Fruit fly (Drosophila melanogaster) whole organism, prepupa: ENCODE measurements around the gene Dad1.

Experiments used
- CG10631 ChIP-seq: fragments of 200-800 bp; sonication (Bioruptor generic); optimal IDR thresholded peaks from 2 replicates; lab custom pipeline; 2016; ENCODE audit warnings: missing biosample characterization, missing genetic modification characterization
- CG10669 ChIP-seq: fragments of 200-800 bp; sonication (Bioruptor generic); optimal IDR thresholded peaks from 3 replicates; lab custom pipeline; 2018; ENCODE audit warnings: missing biosample characterization, mild to moderate bottlenecking, missing genetic modification characterization, moderate library complexity
- CG11294 ChIP-seq: fragments of 200-800 bp; sonication (Bioruptor generic); IDR thresholded peaks from 2 replicates; pipeline ENCODE4 v1.3.6; 2022; ENCODE audit warnings: missing biosample characterization, missing genetic modification characterization
- CG11902 ChIP-seq: fragments of 200-800 bp; sonication (Bioruptor generic); optimal IDR thresholded peaks from 3 replicates; lab custom pipeline; 2016; ENCODE audit warnings: missing biosample characterization, missing genetic modification characterization
- CG15336 ChIP-seq: fragments of 200-800 bp; sonication (Bioruptor generic); IDR thresholded peaks from 2 replicates; pipeline ENCODE4 v1.3.6; 2022; ENCODE audit warnings: missing biosample characterization, missing genetic modification characterization
- CG1621 ChIP-seq: fragments of 200-800 bp; sonication (Bioruptor generic); optimal IDR thresholded peaks from 3 replicates; lab custom pipeline; 2018; ENCODE audit warnings: missing biosample characterization, mild to moderate bottlenecking, missing genetic modification characterization
- CG16779 ChIP-seq: fragments of 200-800 bp; sonication (Bioruptor generic); optimal IDR thresholded peaks from 3 replicates; lab custom pipeline; 2017; ENCODE audit warnings: missing biosample characterization, mild to moderate bottlenecking, missing genetic modification characterization
- CG3032 ChIP-seq: fragments of 200-800 bp; optimal IDR thresholded peaks from 2 replicates; lab custom pipeline; 2019; ENCODE audit warnings: missing biosample characterization, mild to moderate bottlenecking, missing genetic modification characterization, moderate library complexity
- CG32006 ChIP-seq: fragments of 200-800 bp; sonication (Bioruptor generic); optimal IDR thresholded peaks from 3 replicates; lab custom pipeline; 2017; ENCODE audit warnings: missing biosample characterization, mild to moderate bottlenecking, missing genetic modification characterization
- CG34406 ChIP-seq: fragments of 200-800 bp; sonication (Bioruptor generic); optimal IDR thresholded peaks from 3 replicates; lab custom pipeline; 2016; ENCODE audit warnings: missing biosample characterization, missing genetic modification characterization
- CG3919 ChIP-seq: fragments of 200-800 bp; sonication (Bioruptor generic); optimal IDR thresholded peaks from 3 replicates; lab custom pipeline; 2016; ENCODE audit warnings: missing biosample characterization, missing genetic modification characterization
- CG4318 ChIP-seq: fragments of 200-800 bp; sonication (Bioruptor generic); optimal IDR thresholded peaks from 3 replicates; lab custom pipeline; 2017; ENCODE audit warnings: missing biosample characterization, mild to moderate bottlenecking, missing genetic modification characterization
- CG6163 ChIP-seq: fragments of 200-800 bp; sonication (Bioruptor generic); IDR thresholded peaks from 3 replicates; pipeline ENCODE4 v1.3.6; 2022; ENCODE audit warnings: missing biosample characterization, missing genetic modification characterization
- CG6792 ChIP-seq: fragments of 200-800 bp; sonication (Bioruptor generic); optimal IDR thresholded peaks from 3 replicates; lab custom pipeline; 2016; ENCODE audit warnings: missing biosample characterization, missing genetic modification characterization
- CG6808 ChIP-seq: fragments of 200-800 bp; sonication (Bioruptor generic); optimal IDR thresholded peaks from 3 replicates; lab custom pipeline; 2017; ENCODE audit warnings: missing biosample characterization, missing genetic modification characterization, mild to moderate bottlenecking, moderate library complexity, missing genetic modification reagents
- CG6854 ChIP-seq: fragments of 200-800 bp; sonication (Bioruptor generic); optimal IDR thresholded peaks from 2 replicates; lab custom pipeline; 2017; ENCODE audit warnings: missing biosample characterization, mild to moderate bottlenecking, missing genetic modification characterization
- CG8119 ChIP-seq: fragments of 200-800 bp; sonication (Bioruptor generic); IDR thresholded peaks from 3 replicates; pipeline ENCODE4 v1.3.6; 2022; ENCODE audit warnings: missing biosample characterization, missing genetic modification characterization
- CG8319 ChIP-seq: fragments of 200-800 bp; sonication (Bioruptor generic); optimal IDR thresholded peaks from 3 replicates; lab custom pipeline; 2016; ENCODE audit warnings: missing biosample characterization, missing genetic modification characterization
- CG8632 ChIP-seq: fragments of 200-800 bp; sonication (Bioruptor generic); optimal IDR thresholded peaks from 3 replicates; lab custom pipeline; 2016; ENCODE audit warnings: missing biosample characterization, missing genetic modification characterization
- CG9139 ChIP-seq: fragments of 200-800 bp; sonication (Bioruptor generic); optimal IDR thresholded peaks from 3 replicates; lab custom pipeline; 2017; ENCODE audit warnings: missing biosample characterization, mild to moderate bottlenecking, missing genetic modification characterization
- Eip75B ChIP-seq: fragments of 200-800 bp; sonication (Bioruptor generic); optimal IDR thresholded peaks from 3 replicates; lab custom pipeline; 2016; ENCODE audit warnings: missing biosample characterization, missing genetic modification characterization
- Eip93F ChIP-seq: fragments of 200-800 bp; sonication (Bioruptor generic); optimal IDR thresholded peaks from 2 replicates; lab custom pipeline; 2016; ENCODE audit warnings: missing biosample characterization, mild to moderate bottlenecking, missing genetic modification characterization
- Ets21C ChIP-seq: fragments of 200-800 bp; sonication (Bioruptor generic); optimal IDR thresholded peaks from 3 replicates; lab custom pipeline; 2016; ENCODE audit warnings: missing biosample characterization, missing genetic modification characterization
- Ets96B ChIP-seq: fragments of 200-800 bp; optimal IDR thresholded peaks from 2 replicates; lab custom pipeline; 2019; ENCODE audit warnings: missing biosample characterization, mild to moderate bottlenecking, missing genetic modification characterization, moderate library complexity
- Gug ChIP-seq: fragments of 200-800 bp; sonication (Bioruptor generic); IDR thresholded peaks from 2 replicates; pipeline ENCODE4 v1.3.6; 2022; ENCODE audit warnings: missing biosample characterization, missing genetic modification characterization
- Hr38 ChIP-seq: sonication (Bioruptor generic); optimal IDR thresholded peaks from 2 replicates; lab custom pipeline; 2016; ENCODE audit warnings: missing biosample characterization, missing genetic modification characterization
- Hr39 ChIP-seq: fragments of 200-800 bp; sonication (Bioruptor generic); optimal IDR thresholded peaks from 2 replicates; lab custom pipeline; 2016; ENCODE audit warnings: missing biosample characterization, missing genetic modification characterization
- Hr4 ChIP-seq: fragments of 200-800 bp; sonication (Bioruptor generic); optimal IDR thresholded peaks from 3 replicates; lab custom pipeline; 2016; ENCODE audit warnings: missing biosample characterization, missing genetic modification characterization
- Lpt ChIP-seq: fragments of 200-800 bp; sonication (Bioruptor generic); optimal IDR thresholded peaks from 3 replicates; lab custom pipeline; 2016; ENCODE audit warnings: missing biosample characterization, missing genetic modification characterization
- Met ChIP-seq: fragments of 200-800 bp; sonication (Bioruptor generic); optimal IDR thresholded peaks from 3 replicates; lab custom pipeline; 2016; ENCODE audit warnings: missing biosample characterization, missing genetic modification characterization
- OdsH ChIP-seq: fragments of 200-800 bp; sonication (Bioruptor generic); optimal IDR thresholded peaks from 3 replicates; lab custom pipeline; 2016; ENCODE audit warnings: missing biosample characterization, missing genetic modification characterization
- Sox14 ChIP-seq: fragments of 200-800 bp; sonication (Bioruptor generic); optimal IDR thresholded peaks from 3 replicates; lab custom pipeline; 2016; ENCODE audit warnings: missing biosample characterization, missing genetic modification characterization
- Sox15 ChIP-seq: fragments of 200-800 bp; sonication (Bioruptor generic); optimal IDR thresholded peaks from 3 replicates; lab custom pipeline; 2016; ENCODE audit warnings: missing biosample characterization, missing genetic modification characterization
- achi ChIP-seq: fragments of 200-800 bp; sonication (Bioruptor generic); optimal IDR thresholded peaks from 3 replicates; lab custom pipeline; 2016; ENCODE audit warnings: missing biosample characterization, missing genetic modification characterization
- acj6 ChIP-seq: fragments of 200-800 bp; sonication (Bioruptor generic); optimal IDR thresholded peaks from 3 replicates; lab custom pipeline; 2016; ENCODE audit warnings: missing biosample characterization, missing genetic modification characterization
- cyc ChIP-seq: fragments of 200-800 bp; sonication (Bioruptor generic); optimal IDR thresholded peaks from 3 replicates; lab custom pipeline; 2016; ENCODE audit warnings: missing biosample characterization, missing genetic modification characterization
- dac ChIP-seq: fragments of 200-800 bp; sonication (Bioruptor generic); optimal IDR thresholded peaks from 2 replicates; lab custom pipeline; 2017; ENCODE audit warnings: missing biosample characterization, mild to moderate bottlenecking, missing genetic modification characterization
- dsx ChIP-seq: fragments of 200-800 bp; optimal IDR thresholded peaks from 3 replicates; lab custom pipeline; 2019; ENCODE audit warnings: missing biosample characterization, mild to moderate bottlenecking, missing genetic modification characterization, moderate library complexity; ENCODE audit not compliant: poor library complexity, severe bottlenecking
- eg ChIP-seq: fragments of 200-800 bp; sonication (Bioruptor generic); IDR thresholded peaks from 3 replicates; pipeline ENCODE4 v1.3.6; 2022; ENCODE audit warnings: missing biosample characterization, missing genetic modification characterization
- esn ChIP-seq: fragments of 200-800 bp; sonication (Bioruptor generic); optimal IDR thresholded peaks from 2 replicates; lab custom pipeline; 2016; ENCODE audit warnings: missing biosample characterization, mild to moderate bottlenecking, missing genetic modification characterization, moderate library complexity
- fd59A ChIP-seq: fragments of 200-800 bp; sonication (Bioruptor generic); optimal IDR thresholded peaks from 2 replicates; lab custom pipeline; 2017; ENCODE audit warnings: missing biosample characterization, mild to moderate bottlenecking, missing genetic modification characterization, missing genetic modification reagents
- fd85E ChIP-seq: fragments of 200-800 bp; sonication (Bioruptor generic); optimal IDR thresholded peaks from 3 replicates; lab custom pipeline; 2016; ENCODE audit warnings: missing biosample characterization, missing genetic modification characterization
- lz ChIP-seq: fragments of 200-800 bp; sonication (Bioruptor generic); optimal IDR thresholded peaks from 3 replicates; lab custom pipeline; 2016; ENCODE audit warnings: missing biosample characterization, missing genetic modification characterization
- net ChIP-seq: fragments of 200-800 bp; sonication (Bioruptor generic); optimal IDR thresholded peaks from 3 replicates; lab custom pipeline; 2016; ENCODE audit warnings: missing biosample characterization, missing genetic modification characterization
- pdm3 ChIP-seq: fragments of 200-800 bp; sonication (Bioruptor generic); optimal IDR thresholded peaks from 3 replicates; lab custom pipeline; 2016; ENCODE audit warnings: missing biosample characterization, missing genetic modification characterization
- salr ChIP-seq, 2 experiments: fragments of 200-800 bp; sonication (Bioruptor generic); optimal IDR thresholded peaks; 3 replicates each; lab custom pipeline; 2016 to 2018; ENCODE audit warnings: missing biosample characterization in 2 of 2, missing genetic modification characterization in 2 of 2, mild to moderate bottlenecking in 1 of 2
- spab ChIP-seq: fragments of 200-800 bp; sonication (Bioruptor generic); optimal IDR thresholded peaks from 2 replicates; lab custom pipeline; 2017; ENCODE audit warnings: missing biosample characterization, mild to moderate bottlenecking, missing genetic modification characterization, missing genetic modification reagents
- ss ChIP-seq, 2 experiments: fragments of 200-800 bp; sonication (Bioruptor generic); optimal IDR thresholded peaks; 2 replicates in 1 of 2; 3 replicates in 1 of 2; lab custom pipeline; 2017 to 2018; ENCODE audit warnings: mild to moderate bottlenecking in 2 of 2, missing biosample characterization in 2 of 2, missing genetic modification characterization in 2 of 2, moderate library complexity in 1 of 2
- topi ChIP-seq: fragments of 200-800 bp; sonication (Bioruptor generic); optimal IDR thresholded peaks from 3 replicates; lab custom pipeline; 2016; ENCODE audit warnings: missing biosample characterization, missing genetic modification characterization
- vri ChIP-seq: fragments of 200-800 bp; sonication (Bioruptor generic); optimal IDR thresholded peaks from 3 replicates; lab custom pipeline; 2016; ENCODE audit warnings: missing biosample characterization, mild to moderate bottlenecking, missing genetic modification characterization

Gene Dad1

DNA sequence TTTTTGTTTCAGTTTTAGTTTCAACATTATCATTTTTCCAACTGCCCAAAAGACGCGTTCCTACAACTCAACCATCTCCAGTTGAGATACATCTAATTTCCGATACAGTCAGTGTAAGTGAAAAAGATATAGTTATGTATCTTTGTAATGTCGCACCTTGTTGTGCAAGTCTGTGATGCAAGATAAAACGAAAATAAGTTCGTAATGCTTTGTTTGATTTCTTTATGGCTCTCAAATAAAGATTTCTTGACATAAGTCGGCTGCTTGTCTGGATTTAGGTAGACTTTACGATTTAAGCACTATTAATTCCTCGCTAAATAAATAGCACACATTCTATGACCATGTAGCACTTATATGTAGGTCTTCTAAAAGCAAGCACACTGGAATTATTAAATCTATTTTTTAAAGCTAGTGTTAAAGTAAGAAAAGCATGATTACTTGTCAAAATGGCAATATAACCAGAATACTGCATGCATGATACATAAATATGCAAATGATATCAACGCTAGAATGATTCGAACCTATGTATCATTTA lies 1.1 kb upstream of the Dad1 start:
- no peak for TF ChIP-seq ss (GFP tag; optimal IDR thresholded peaks at IDR 0.05; lab: Kevin White, UChicago)
- no peak for TF ChIP-seq Sox15 (GFP tag; lab: Kevin White, UChicago)
- no peak for TF ChIP-seq CG11902
- TF ChIP-seq CG10669 = no peak
- no peak for TF ChIP-seq esn
- TF ChIP-seq dsx (GFP tag; lab: Kevin White, UChicago) = no peak
- no peak for TF ChIP-seq Hr38 (GFP tag; lab: Kevin White, UChicago)
- TF ChIP-seq Sox14 (GFP tag; lab: Kevin White, UChicago) = no peak
- TF ChIP-seq Ets21C = no peak
- TF ChIP-seq CG1621 (tag; lab: Kevin White, UChicago) = no peak
- no peak for TF ChIP-seq salr (GFP tag; optimal IDR thresholded peaks at IDR 0.05; lab: Kevin White, UChicago)
- TF ChIP-seq Hr4 (GFP tag; lab: Kevin White, UChicago) = no peak
- TF ChIP-seq acj6 (GFP tag; lab: Kevin White, UChicago) = no peak
- TF ChIP-seq, all 60 proteins: peak for 0

DNA sequence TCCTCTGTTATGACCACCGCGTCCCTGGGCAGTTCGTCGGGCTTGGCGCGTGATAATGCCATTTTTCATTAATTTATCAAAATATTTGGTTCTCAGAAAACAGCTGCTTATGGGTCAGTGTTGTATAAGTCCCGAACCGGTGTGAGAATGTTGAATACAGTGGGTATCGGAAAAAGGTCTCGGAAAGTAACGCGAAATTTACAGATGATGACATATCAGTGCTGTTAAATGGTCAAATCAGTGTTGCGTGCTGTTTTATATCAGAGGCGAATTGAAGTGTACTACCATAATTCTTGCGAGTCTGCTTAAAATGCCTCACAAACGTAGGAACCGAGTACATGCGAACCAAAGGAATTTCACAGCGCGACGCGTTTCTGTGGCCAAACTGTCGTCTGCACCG lies 1.3 kb downstream of the Dad1 start, which contains the start of the genes CG13392 and Rcd4:
Gene CG13392, minus strand, starts transcription at position 162 of the 400 bp plus-strand sequence.
Gene Rcd4, plus strand, starts transcription at position 216 of the 400 bp plus-strand sequence.
- TF ChIP-seq achi (GFP tag; lab: Kevin White, UChicago) (peak; percentile 80), Sox14 (GFP tag; lab: Kevin White, UChicago) (peak; percentile 62), CG11294 (GFP tag; lab: Robert Waterston, UW) (peak; percentile 38; the same call in 1 of the 2 replicates), fd59A (GFP tag; lab: Kevin White, UChicago) (no peak), Hr39 (peak; percentile 66), CG15336 (no peak), CG6854 (GFP tag; lab: Kevin White, UChicago) (peak; percentile 36), salr (GFP tag; optimal IDR thresholded peaks at IDR 0.05; lab: Kevin White, UChicago) (peak; percentile 15 to 36), CG9139 (no peak), Met (GFP tag; lab: Kevin White, UChicago) (peak; percentile 57), Ets96B (peak; percentile 12), Eip75B (GFP tag; lab: Kevin White, UChicago) (peak; percentile 50), net (GFP tag; lab: Kevin White, UChicago) (peak; percentile 52), CG4318 (no peak), pdm3 (GFP tag; lab: Kevin White, UChicago) (peak; percentile 57), CG16779 (tag; lab: Kevin White, UChicago) (no peak), eg (peak; percentile 64), esn (peak; percentile 77), CG3032 (tag; lab: Kevin White, UChicago) (peak; percentile 47), spab (GFP tag; lab: Kevin White, UChicago) (no peak), fd85E (peak; percentile 21), Ets21C (peak; percentile 42), dac (GFP tag; lab: Kevin White, UChicago) (no peak), cyc (GFP tag; lab: Kevin White, UChicago) (peak; percentile 77), CG6808 (GFP tag; lab: Kevin White, UChicago) (peak; percentile 46), CG1621 (tag; lab: Kevin White, UChicago) (peak; percentile 70), topi (GFP tag; lab: Kevin White, UChicago) (peak; percentile 76), CG8632 (GFP tag; lab: Kevin White, UChicago) (peak; percentile 26), CG6163 (GFP tag; lab: Robert Waterston, UW) (peak; percentile 69; the same call in 2 of the 3 replicates), CG10631 (GFP tag; lab: Kevin White, UChicago) (peak; percentile 62), lz (GFP tag; lab: Kevin White, UChicago) (peak; percentile 75), CG3919 (GFP tag; lab: Kevin White, UChicago) (peak; percentile 79), CG6792 (GFP tag; lab: Kevin White, UChicago) (peak; percentile 58), Eip93F (GFP tag; lab: Kevin White, UChicago) (no peak), Lpt (GFP tag; lab: Kevin White, UChicago) (peak; percentile 3), vri (GFP tag; lab: Kevin White, UChicago) (peak; percentile 92), Gug (GFP tag; lab: Robert Waterston, UW) (no peak), CG32006 (peak; percentile 41), CG8119 (GFP tag; lab: Robert Waterston, UW) (no peak), CG34406 (GFP tag; lab: Kevin White, UChicago) (peak; percentile 14), OdsH (GFP tag; lab: Kevin White, UChicago) (peak; percentile 63), CG8319 (GFP tag; lab: Kevin White, UChicago) (no peak)
